Worm (Caenorhabditis elegans) whole organism, L3 larva: Measurements from ENCODE around the gene hil-6.

Experiments used
- R02D3.7 ChIP-seq: fragments of 150-350 bp; optimal IDR thresholded peaks from 2 replicates; lab custom pipeline; 2014; ENCODE audit warnings: missing biosample characterization, missing genetic modification characterization
- ZK546.5 ChIP-seq: sonication (generic microtip); optimal IDR thresholded peaks from 2 replicates; lab custom pipeline; 2017; ENCODE audit warnings: missing biosample characterization, missing genetic modification characterization
- aly-2 ChIP-seq: fragments of 150-350 bp; optimal IDR thresholded peaks from 2 replicates; lab custom pipeline; 2014; ENCODE audit warnings: missing biosample characterization, missing genetic modification characterization
- ceh-16 ChIP-seq: sonication (generic microtip); optimal IDR thresholded peaks from 2 replicates; lab custom pipeline; 2017; ENCODE audit warnings: missing biosample characterization, missing genetic modification characterization
- ceh-82 ChIP-seq: fragments of 150-350 bp; optimal IDR thresholded peaks from 2 replicates; lab custom pipeline; 2014; ENCODE audit warnings: missing biosample characterization, missing genetic modification characterization
- egl-27 ChIP-seq: sonication (generic microtip); optimal IDR thresholded peaks from 4 replicates; lab custom pipeline; 2017; ENCODE audit warnings: missing biosample characterization, missing genetic modification reagents, missing genetic modification characterization
- egl-5 ChIP-seq: fragments of 150-350 bp; optimal IDR thresholded peaks from 2 replicates; lab custom pipeline; 2017; ENCODE audit warnings: missing biosample characterization, missing genetic modification reagents, missing genetic modification characterization, inconsistent platforms
- elt-1 ChIP-seq: fragments of 150-350 bp; optimal IDR thresholded peaks from 2 replicates; lab custom pipeline; 2014; ENCODE audit warnings: missing biosample characterization, missing genetic modification characterization
- elt-2 ChIP-seq: sonication (generic microtip); optimal IDR thresholded peaks from 2 replicates; lab custom pipeline; 2016; ENCODE audit warnings: missing genetic modification reagents, mild to moderate bottlenecking, missing genetic modification characterization, missing compliant biosample characterization
- elt-3 ChIP-seq, 3 experiments: fragments of 150-350 bp in 1 of 3; sonication (generic microtip) in 2 of 3; optimal IDR thresholded peaks; 2 replicates in 2 of 3; 4 replicates in 1 of 3; lab custom pipeline; 2014 to 2017; ENCODE audit warnings: missing biosample characterization in 3 of 3, missing genetic modification characterization in 3 of 3
- eor-1 ChIP-seq, 2 experiments: fragments of 150-350 bp; optimal IDR thresholded peaks; 2 replicates each; lab custom pipeline; 2014 to 2018; ENCODE audit warnings: missing biosample characterization in 2 of 2, missing genetic modification characterization in 2 of 2
- fos-1 ChIP-seq: fragments of 150-350 bp; optimal IDR thresholded peaks from 2 replicates; lab custom pipeline; 2014; ENCODE audit warnings: missing biosample characterization, missing genetic modification characterization
- hmg-11 ChIP-seq: sonication (generic microtip); optimal IDR thresholded peaks from 2 replicates; lab custom pipeline; 2016; ENCODE audit warnings: missing genetic modification characterization, missing compliant biosample characterization
- jun-1 ChIP-seq: fragments of 150-350 bp; optimal IDR thresholded peaks from 2 replicates; lab custom pipeline; 2014; ENCODE audit warnings: missing biosample characterization, missing genetic modification reagents, missing genetic modification characterization
- lin-15B ChIP-seq: fragments of 150-350 bp; optimal IDR thresholded peaks from 2 replicates; lab custom pipeline; 2014; ENCODE audit warnings: missing biosample characterization, missing genetic modification characterization
- mdl-1 ChIP-seq: fragments of 150-350 bp; optimal IDR thresholded peaks from 2 replicates; lab custom pipeline; 2014; ENCODE audit warnings: missing biosample characterization, missing genetic modification characterization
- mml-1 ChIP-seq: fragments of 150-350 bp; sonication (generic microtip); optimal IDR thresholded peaks from 3 replicates; lab custom pipeline; 2014; ENCODE audit warnings: missing biosample characterization, missing genetic modification characterization
- nfya-1 ChIP-seq: sonication (generic microtip); optimal IDR thresholded peaks from 2 replicates; lab custom pipeline; 2017; ENCODE audit warnings: missing genetic modification characterization, mild to moderate bottlenecking, missing compliant biosample characterization, antibody characterized with exemption, moderate library complexity; ENCODE audit not compliant: insufficient read depth
- nhr-11 ChIP-seq: fragments of 150-350 bp; optimal IDR thresholded peaks from 2 replicates; lab custom pipeline; 2014; ENCODE audit warnings: missing biosample characterization, missing genetic modification characterization
- nhr-12 ChIP-seq: fragments of 150-350 bp; optimal IDR thresholded peaks from 2 replicates; lab custom pipeline; 2014; ENCODE audit warnings: missing biosample characterization, missing genetic modification characterization
- nhr-23 ChIP-seq: fragments of 150-350 bp; optimal IDR thresholded peaks from 2 replicates; lab custom pipeline; 2014; ENCODE audit warnings: missing biosample characterization, missing genetic modification reagents, missing genetic modification characterization
- nhr-237 ChIP-seq: fragments of 150-350 bp; optimal IDR thresholded peaks from 2 replicates; lab custom pipeline; 2014; ENCODE audit warnings: missing biosample characterization, missing genetic modification characterization
- nhr-25 ChIP-seq: sonication (generic microtip); optimal IDR thresholded peaks from 2 replicates; lab custom pipeline; 2017; ENCODE audit warnings: missing biosample characterization, missing genetic modification characterization
- nhr-28 ChIP-seq: fragments of 150-350 bp; optimal IDR thresholded peaks from 2 replicates; lab custom pipeline; 2014; ENCODE audit warnings: missing biosample characterization, missing genetic modification characterization
- nhr-67 ChIP-seq: fragments of 150-350 bp; optimal IDR thresholded peaks from 2 replicates; lab custom pipeline; 2014; ENCODE audit warnings: missing biosample characterization, missing genetic modification characterization
- nhr-77 ChIP-seq: fragments of 150-350 bp; optimal IDR thresholded peaks from 2 replicates; lab custom pipeline; 2014; ENCODE audit warnings: missing biosample characterization, missing genetic modification characterization
- pha-4 ChIP-seq: fragments of 150-350 bp; optimal IDR thresholded peaks from 2 replicates; lab custom pipeline; 2014; ENCODE audit warnings: missing biosample characterization, missing genetic modification reagents, missing genetic modification characterization
- pqm-1 ChIP-seq: fragments of 150-350 bp; optimal IDR thresholded peaks from 2 replicates; lab custom pipeline; 2017; ENCODE audit warnings: missing biosample characterization, missing genetic modification characterization, inconsistent platforms
- skn-1 ChIP-seq: fragments of 150-350 bp; optimal IDR thresholded peaks from 2 replicates; lab custom pipeline; 2014; ENCODE audit warnings: missing biosample characterization, missing genetic modification characterization
- snpc-4 ChIP-seq: fragments of 150-350 bp; optimal IDR thresholded peaks from 2 replicates; lab custom pipeline; 2014; ENCODE audit warnings: missing biosample characterization, missing genetic modification characterization
- tbx-2 ChIP-seq: sonication (generic microtip); optimal IDR thresholded peaks from 2 replicates; lab custom pipeline; 2016; ENCODE audit warnings: mild to moderate bottlenecking, missing genetic modification characterization, missing compliant biosample characterization
- unc-62 ChIP-seq: fragments of 150-350 bp; sonication (generic microtip); optimal IDR thresholded peaks from 4 replicates; lab custom pipeline; 2014; ENCODE audit warnings: missing biosample characterization, missing genetic modification reagents, missing genetic modification characterization
- zag-1 ChIP-seq: fragments of 150-350 bp; optimal IDR thresholded peaks from 2 replicates; lab custom pipeline; 2014; ENCODE audit warnings: missing biosample characterization, missing genetic modification characterization
- ztf-11 ChIP-seq: fragments of 150-350 bp; optimal IDR thresholded peaks from 2 replicates; lab custom pipeline; 2014; ENCODE audit warnings: missing biosample characterization, missing genetic modification characterization
- ztf-4 ChIP-seq: fragments of 150-350 bp; optimal IDR thresholded peaks from 2 replicates; lab custom pipeline; 2014; ENCODE audit warnings: missing biosample characterization, missing genetic modification characterization

The hil-6 gene

DNA sequence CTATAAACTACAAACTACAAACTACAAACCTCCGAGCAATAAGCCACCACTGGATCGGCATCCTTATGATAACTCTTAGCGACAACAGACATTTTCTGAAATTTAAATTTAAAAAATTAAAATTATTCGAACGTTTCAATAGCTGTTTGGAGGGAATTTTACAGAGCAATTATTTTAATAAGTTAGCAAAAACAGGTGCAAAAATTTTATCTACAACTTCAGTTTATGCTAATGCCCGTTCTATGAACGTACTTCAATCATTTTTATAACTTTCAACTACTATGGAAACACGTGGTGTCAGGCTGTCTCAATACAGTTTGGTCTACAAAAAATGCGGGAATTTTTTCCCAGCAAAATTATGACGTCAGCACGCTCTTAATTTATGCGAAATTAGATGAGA is 22.2 kb upstream of the hil-6 start, which contains the start of gene comt-5:
comt-5 (minus strand) TSS at position 101 of the 400 bp plus-strand sequence.
- TF ChIP-seq nhr-11 (no peak), nhr-67 (tag; lab: Kevin White, UChicago) (no peak), ztf-11 (tag; lab: Kevin White, UChicago) (no peak), aly-2 (tag; lab: Kevin White, UChicago) (no peak), tbx-2 (tag; lab: Kevin White, UChicago) (no peak), nhr-23 (no peak), elt-3 (tag; optimal IDR thresholded peaks at IDR 0.05; lab: Kevin White, UChicago) (no peak), nhr-25 (tag; lab: Kevin White, UChicago) (no peak), fos-1 (no peak), unc-62 (GFP tag; lab: Kevin White, UChicago) (no peak)

DNA sequence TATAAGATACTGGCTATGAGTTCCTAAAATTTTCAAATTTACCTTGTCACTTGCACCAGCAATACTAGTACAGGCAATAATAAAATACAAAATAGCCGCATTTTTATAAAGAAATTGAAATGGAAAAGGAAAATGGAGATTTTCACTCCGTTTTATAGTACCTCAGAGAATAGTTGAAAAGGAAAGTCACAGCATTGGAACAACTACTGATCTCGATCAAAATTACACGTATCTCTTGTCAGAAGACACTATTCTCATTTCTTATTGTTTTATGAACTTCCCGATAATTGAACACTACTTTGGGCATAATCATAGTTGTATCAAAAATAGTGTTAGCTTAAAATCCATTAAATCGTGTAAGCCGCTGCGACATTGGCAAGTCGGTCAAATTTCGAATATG is 20.2 kb upstream of the hil-6 start, which contains the start of gene Y40B10A.11:
Y40B10A.11 (minus strand) TSS at position 101 of the 400 bp plus-strand sequence.
- TF ChIP-seq ceh-82 (tag; lab: Kevin White, UChicago) (no peak), eor-1 (tag; optimal IDR thresholded peaks at IDR 0.05; lab: Kevin White, UChicago) (no peak), snpc-4 (tag; lab: Kevin White, UChicago) (no peak), egl-5 (tag; lab: Kevin White, UChicago) (no peak), skn-1 (tag; lab: Kevin White, UChicago) (no peak), nfya-1 (tag; lab: Kevin White, UChicago) (no peak), elt-3 (tag; optimal IDR thresholded peaks at IDR 0.05; lab: Kevin White, UChicago) (no peak), elt-1 (tag; lab: Kevin White, UChicago) (no peak), nhr-23 (no peak)

DNA sequence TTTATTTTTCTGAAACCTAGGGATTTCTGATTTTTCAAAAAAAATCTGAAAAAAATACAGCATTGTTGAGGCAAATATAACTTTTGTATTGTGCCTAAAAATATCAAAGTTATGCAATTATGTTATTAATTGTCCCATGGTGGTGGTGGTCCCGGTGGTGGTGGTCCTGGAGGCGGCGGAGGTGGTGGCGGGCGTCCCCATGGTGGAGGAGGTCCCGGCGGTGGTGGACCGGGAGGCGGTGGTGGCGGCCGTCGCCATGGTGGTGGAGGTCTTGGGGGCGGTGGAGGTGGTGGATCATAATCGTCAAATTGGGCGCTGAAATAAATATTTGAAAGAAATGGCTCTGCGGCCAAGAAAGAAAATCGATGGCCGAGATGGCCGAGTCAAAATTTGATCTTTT is 19.4 kb upstream of the hil-6 start:
- no peak for TF ChIP-seq skn-1 (tag; lab: Kevin White, UChicago)
- no peak for TF ChIP-seq nhr-23
- TF ChIP-seq nhr-25 (tag; lab: Kevin White, UChicago) = no peak
- no peak for TF ChIP-seq pha-4 (tag; lab: Kevin White, UChicago)
- TF ChIP-seq nhr-28 (tag; lab: Kevin White, UChicago) = no peak
- TF ChIP-seq ceh-16 = no peak
- no peak for TF ChIP-seq R02D3.7
- no peak for TF ChIP-seq jun-1 (tag; lab: Kevin White, UChicago)
- no peak for TF ChIP-seq elt-2 (tag; lab: Kevin White, UChicago)
- no peak for TF ChIP-seq egl-27 (tag; lab: Kevin White, UChicago)
- TF ChIP-seq mdl-1 = no peak
- no peak for TF ChIP-seq mml-1 (tag; lab: Kevin White, UChicago)
- no peak for TF ChIP-seq snpc-4 (tag; lab: Kevin White, UChicago)
- TF ChIP-seq nhr-12 (tag; lab: Kevin White, UChicago) = no peak

DNA sequence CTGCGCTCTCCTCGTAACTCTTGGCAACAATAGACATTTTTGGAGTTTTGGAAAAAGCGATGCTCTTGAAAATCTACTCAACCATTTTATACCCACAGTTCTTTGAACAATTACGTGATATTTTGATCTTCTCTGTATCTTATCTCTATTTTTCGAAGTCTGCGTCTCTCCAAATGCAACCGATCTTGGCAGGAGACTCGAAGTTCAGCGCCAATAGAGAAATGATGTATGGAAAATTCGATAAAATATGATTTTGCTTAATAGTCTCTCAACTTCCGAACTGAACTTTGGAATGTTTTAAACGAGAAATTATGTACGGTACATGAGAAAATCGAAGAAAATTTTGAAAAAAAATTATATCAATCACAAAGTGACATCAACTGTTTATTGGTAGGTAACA is 18.8 kb upstream of the hil-6 start, which contains the start of gene comt-4:
comt-4 (minus strand) TSS at position 50 of the 400 bp plus-strand sequence.
- TF ChIP-seq skn-1 (tag; lab: Kevin White, UChicago) = no peak
- no peak for TF ChIP-seq zag-1
- TF ChIP-seq aly-2 (tag; lab: Kevin White, UChicago) = no peak
- TF ChIP-seq tbx-2 (tag; lab: Kevin White, UChicago) = no peak
- TF ChIP-seq nfya-1 (tag; lab: Kevin White, UChicago) = no peak
- TF ChIP-seq nhr-77 (tag; lab: Kevin White, UChicago) = no peak
- peak; percentile 60 for TF ChIP-seq pqm-1
- TF ChIP-seq unc-62 (GFP tag; lab: Kevin White, UChicago) = no peak
- peak; percentile 51 for TF ChIP-seq elt-2 (tag; lab: Kevin White, UChicago)
- TF ChIP-seq nhr-237 (tag; lab: Kevin White, UChicago) = no peak
- TF ChIP-seq egl-5 (tag; lab: Kevin White, UChicago) = no peak
- no peak for TF ChIP-seq mml-1 (tag; lab: Kevin White, UChicago)
- TF ChIP-seq ztf-4 (tag; lab: Kevin White, UChicago) = no peak
- TF ChIP-seq elt-1 (tag; lab: Kevin White, UChicago) = no peak

DNA sequence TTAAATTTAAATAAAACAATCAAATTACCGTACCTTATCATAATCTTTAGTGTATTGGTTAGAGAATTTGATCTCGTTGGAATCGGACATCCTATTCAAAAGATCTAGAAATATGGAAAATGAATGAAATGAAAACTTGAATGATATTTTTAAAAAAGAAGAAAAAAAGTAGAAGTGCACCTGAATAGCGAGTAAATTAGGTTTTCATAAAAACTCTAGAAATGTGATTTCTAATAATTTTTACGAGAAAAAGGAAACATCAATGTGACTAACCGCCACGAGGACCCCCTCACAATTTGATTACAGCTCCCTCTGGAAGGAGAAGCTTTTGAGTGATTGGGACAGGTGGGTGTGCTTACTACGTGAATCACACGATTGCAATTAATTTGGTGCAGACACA is 14.6 kb upstream of the hil-6 start, which contains the start of gene Y40B10A.5:
Y40B10A.5 (minus strand) TSS at position 101 of the 400 bp plus-strand sequence.
- TF ChIP-seq lin-15B (tag; lab: Kevin White, UChicago) (no peak), hmg-11 (tag; lab: Kevin White, UChicago) (no peak), tbx-2 (tag; lab: Kevin White, UChicago) (no peak), ZK546.5 (tag; lab: Kevin White, UChicago) (no peak)
